Fruit fly (Drosophila melanogaster): ENCODE measurements around the gene CG10171.

- TF ChIP-seq psq (optimal IDR thresholded peaks at IDR 0.05) (no peak), Sin3A (optimal IDR thresholded peaks at IDR 0.05) (no peak), h (optimal IDR thresholded peaks at IDR 0.05) (no peak), ttk (optimal IDR thresholded peaks at IDR 0.05) (no peak)
Measured at dm6 chr3L:13403141-13403867, 15.6 kb upstream of the CG10171 start.

Data from Kc167 (cell line).